Worm (Caenorhabditis elegans) whole organism, early embryonic: Measurements from ENCODE around the gene H41C03.1.

Source experiments
- F13C5.2 ChIP-seq: sonication (generic microtip); optimal IDR thresholded peaks from 2 replicates; lab custom pipeline; 2017; ENCODE audit warnings: mild to moderate bottlenecking, missing genetic modification characterization, inconsistent platforms, missing compliant biosample characterization
- ama-1 ChIP-seq: fragments of 150-350 bp; optimal IDR thresholded peaks from 2 replicates; lab custom pipeline; 2014
- ets-7 ChIP-seq: sonication (generic microtip); optimal IDR thresholded peaks from 2 replicates; lab custom pipeline; 2016; ENCODE audit warnings: missing genotype, missing genetic modification characterization, missing compliant biosample characterization
- flt-1 ChIP-seq: fragments of 200-800 bp; sonication (Bioruptor generic); IDR thresholded peaks from 2 replicates; pipeline ENCODE4 v1.3.6; 2022; ENCODE audit warnings: missing genetic modification characterization, missing compliant biosample characterization
- hmbx-1 ChIP-seq: sonication (generic microtip); optimal IDR thresholded peaks from 2 replicates; lab custom pipeline; 2016; ENCODE audit warnings: mild to moderate bottlenecking, missing genetic modification characterization, missing compliant biosample characterization
- hnd-1 ChIP-seq: sonication (generic microtip); optimal IDR thresholded peaks from 2 replicates; lab custom pipeline; 2016; ENCODE audit warnings: missing genetic modification characterization, missing compliant biosample characterization
- pes-1 ChIP-seq: fragments of 200-800 bp; sonication (Bioruptor generic); IDR thresholded peaks from 2 replicates; pipeline ENCODE4 v1.3.6; 2022; ENCODE audit warnings: missing genetic modification reagents, missing genetic modification characterization, missing compliant biosample characterization
- sea-1 ChIP-seq: fragments of 200-800 bp; sonication (Bioruptor generic); conservative IDR thresholded peaks from 2 replicates; pipeline ENCODE4 v1.3.6; 2022; ENCODE audit warnings: missing genetic modification characterization, missing compliant biosample characterization
- tra-4 ChIP-seq: sonication (generic microtip); optimal IDR thresholded peaks from 2 replicates; lab custom pipeline; 2017; ENCODE audit warnings: missing genetic modification characterization, missing compliant biosample characterization

ce11 chrII:5902139-5902538, 47.9 kb downstream of the H41C03.1 start:
- no peak for TF ChIP-seq pes-1 (GFP tag; lab: Robert Waterston, UW)
- no peak for TF ChIP-seq ama-1 (lab: Kevin White, UChicago)
- TF ChIP-seq tra-4: no peak
- TF ChIP-seq hnd-1 (tag; lab: Kevin White, UChicago): no peak
- TF ChIP-seq F13C5.2 (tag; lab: Kevin White, UChicago): no peak
- TF ChIP-seq ets-7 (tag; lab: Kevin White, UChicago): no peak
- TF ChIP-seq flt-1 (GFP tag; lab: Robert Waterston, UW): no peak
- no peak for TF ChIP-seq hmbx-1 (tag; lab: Kevin White, UChicago)
- TF ChIP-seq sea-1 (GFP tag; lab: Robert Waterston, UW): no peak
